Worm (Caenorhabditis elegans) whole organism, L2 larva: ENCODE measurements around the gene nnt-1.

ENCODE experiments used
- elt-3 ChIP-seq: sonication (generic microtip); optimal IDR thresholded peaks from 2 replicates; lab custom pipeline; 2017; ENCODE audit warnings: missing biosample characterization, missing genetic modification characterization
- lin-39 ChIP-seq: fragments of 150-350 bp; optimal IDR thresholded peaks from 2 replicates; lab custom pipeline; 2014; ENCODE audit warnings: missing biosample characterization, missing genetic modification reagents, missing genetic modification characterization
- mab-5 ChIP-seq: fragments of 150-350 bp; optimal IDR thresholded peaks from 2 replicates; lab custom pipeline; 2014; ENCODE audit warnings: missing biosample characterization, missing genetic modification characterization
- sma-9 ChIP-seq, 2 experiments: fragments of 150-350 bp in 1 of 2; sonication (generic microtip) in 1 of 2; optimal IDR thresholded peaks; 2 replicates each; lab custom pipeline; 2014 to 2016; ENCODE audit warnings: missing genetic modification characterization in 2 of 2, mild to moderate bottlenecking in 1 of 2, missing biosample characterization in 1 of 2, missing compliant biosample characterization in 1 of 2, missing genetic modification reagents in 1 of 2, moderate library complexity in 1 of 2
- snpc-4 ChIP-seq: fragments of 150-350 bp; optimal IDR thresholded peaks from 2 replicates; lab custom pipeline; 2014; ENCODE audit warnings: missing biosample characterization, missing genetic modification characterization
- unc-55 ChIP-seq: fragments of 150-350 bp; sonication (generic microtip); optimal IDR thresholded peaks from 3 replicates; lab custom pipeline; 2014; ENCODE audit warnings: missing biosample characterization, missing genetic modification reagents, missing genetic modification characterization
- ztf-1 ChIP-seq: fragments of 200-800 bp; sonication (Bioruptor generic); conservative IDR thresholded peaks from 2 replicates; pipeline ENCODE4 v1.3.6; 2022; ENCODE audit warnings: missing genetic modification characterization, missing compliant biosample characterization

DNA sequence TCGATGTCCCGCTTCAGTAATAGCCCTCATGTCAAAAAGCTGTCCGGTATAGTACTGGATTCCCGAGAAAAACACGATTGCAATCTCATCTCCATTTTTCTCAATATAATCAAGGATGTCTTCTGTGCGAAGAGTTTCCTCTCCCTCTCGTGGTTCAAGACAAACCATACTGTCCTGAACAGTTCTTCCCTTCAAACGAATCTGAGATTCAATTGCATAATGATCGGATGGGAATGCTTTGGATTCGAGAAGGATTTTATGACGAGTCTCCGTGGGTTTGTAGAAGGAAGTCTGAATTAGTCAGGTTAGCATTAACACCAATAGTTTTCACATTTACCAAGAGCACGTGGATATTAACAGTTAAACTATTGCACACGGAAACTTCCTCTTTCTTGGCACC, 14.1 kb upstream of the nnt-1 start:
- no peak for TF ChIP-seq ztf-1 (GFP tag; lab: Robert Waterston, UW)
- TF ChIP-seq elt-3 (tag; lab: Kevin White, UChicago) = no peak
- no peak for TF ChIP-seq snpc-4 (tag; lab: Kevin White, UChicago)
- TF ChIP-seq lin-39 (tag; lab: Kevin White, UChicago) = no peak
- TF ChIP-seq sma-9 (GFP tag; optimal IDR thresholded peaks at IDR 0.05; lab: Kevin White, UChicago) = no peak
- TF ChIP-seq sma-9 (tag; optimal IDR thresholded peaks at IDR 0.05; lab: Kevin White, UChicago) = no peak
- no peak for TF ChIP-seq mab-5
- no peak for TF ChIP-seq unc-55 (GFP tag; lab: Kevin White, UChicago)
